Worm (Caenorhabditis elegans) whole organism, young adult: Measurements from ENCODE around the gene him-6.

Experiments used
- C17E4.6 ChIP-seq: fragments of 200-800 bp; sonication (Bioruptor generic); IDR thresholded peaks from 2 replicates; pipeline ENCODE4 v1.3.6; 2022; ENCODE audit warnings: missing genetic modification reagents, missing genetic modification characterization, missing compliant biosample characterization
- F22D6.2 ChIP-seq: sonication (generic microtip); optimal IDR thresholded peaks from 2 replicates; lab custom pipeline; 2016; ENCODE audit warnings: mild to moderate bottlenecking, missing genetic modification characterization, missing compliant biosample characterization
- F23B12.7 ChIP-seq: sonication (generic microtip); optimal IDR thresholded peaks from 2 replicates; lab custom pipeline; 2017; ENCODE audit warnings: missing genetic modification characterization, mild to moderate bottlenecking, missing compliant biosample characterization, antibody characterized with exemption, moderate library complexity; ENCODE audit not compliant: insufficient read depth
- F37B4.10 ChIP-seq: fragments of 200-800 bp; sonication (Bioruptor generic); IDR thresholded peaks from 2 replicates; pipeline ENCODE4 v1.3.6; 2022; ENCODE audit warnings: missing genetic modification characterization, missing compliant biosample characterization
- F39B2.1 ChIP-seq: fragments of 200-800 bp; sonication (Bioruptor generic); IDR thresholded peaks from 2 replicates; pipeline ENCODE4 v1.3.6; 2022; ENCODE audit warnings: missing genetic modification reagents, missing genetic modification characterization, missing compliant biosample characterization
- K11D2.4 ChIP-seq: fragments of 200-800 bp; sonication (Bioruptor generic); IDR thresholded peaks from 2 replicates; pipeline ENCODE4 v1.3.6; 2022; ENCODE audit warnings: missing genetic modification reagents, missing genetic modification characterization, missing compliant biosample characterization
- K12H6.12 ChIP-seq: fragments of 200-800 bp; sonication (Bioruptor generic); optimal IDR thresholded peaks from 2 replicates; lab custom pipeline; 2018; ENCODE audit warnings: mild to moderate bottlenecking, missing genetic modification characterization, missing compliant biosample characterization
- Y53G8AR.9 ChIP-seq: fragments of 200-800 bp; sonication (Bioruptor generic); conservative IDR thresholded peaks from 2 replicates; pipeline ENCODE4 v1.3.6; 2022; ENCODE audit warnings: missing genetic modification reagents, missing genetic modification characterization, missing compliant biosample characterization
- Y95B8A.8 ChIP-seq: fragments of 200-800 bp; sonication (Bioruptor generic); IDR thresholded peaks from 2 replicates; pipeline ENCODE4 v1.3.6; 2022; ENCODE audit warnings: missing genetic modification reagents, missing genetic modification characterization, missing compliant biosample characterization
- athp-1 ChIP-seq: sonication (generic microtip); optimal IDR thresholded peaks from 2 replicates; lab custom pipeline; 2017; ENCODE audit warnings: mild to moderate bottlenecking, missing genetic modification characterization, missing compliant biosample characterization
- bed-1 ChIP-seq: fragments of 200-800 bp; sonication (Bioruptor generic); IDR thresholded peaks from 2 replicates; pipeline ENCODE4 v1.3.6; 2022; ENCODE audit warnings: missing genetic modification reagents, missing genetic modification characterization, missing compliant biosample characterization
- ceh-100 ChIP-seq: fragments of 200-800 bp; sonication (Bioruptor generic); IDR thresholded peaks from 2 replicates; pipeline ENCODE4 v1.3.6; 2022; ENCODE audit warnings: missing genetic modification reagents, missing genetic modification characterization, missing compliant biosample characterization
- ceh-58 ChIP-seq: fragments of 200-800 bp; sonication (Bioruptor generic); IDR thresholded peaks from 2 replicates; pipeline ENCODE4 v1.3.6; 2022; ENCODE audit warnings: missing genetic modification characterization, missing compliant biosample characterization
- ceh-79 ChIP-seq: sonication (generic microtip); optimal IDR thresholded peaks from 2 replicates; lab custom pipeline; 2017; ENCODE audit warnings: mild to moderate bottlenecking, missing genetic modification characterization, missing compliant biosample characterization
- dox-1 ChIP-seq: fragments of 200-800 bp; sonication (Bioruptor generic); IDR thresholded peaks from 2 replicates; pipeline ENCODE4 v1.3.6; 2022; ENCODE audit warnings: missing genetic modification reagents, missing genetic modification characterization, missing compliant biosample characterization
- egl-18 ChIP-seq: fragments of 200-800 bp; sonication (Bioruptor generic); IDR thresholded peaks from 2 replicates; pipeline ENCODE4 v1.3.6; 2022; ENCODE audit warnings: missing genetic modification reagents, missing genetic modification characterization, missing compliant biosample characterization
- egl-44 ChIP-seq: fragments of 200-800 bp; sonication (Bioruptor generic); IDR thresholded peaks from 2 replicates; pipeline ENCODE4 v1.3.6; 2022; ENCODE audit warnings: missing genetic modification reagents, missing genetic modification characterization, missing compliant biosample characterization
- egrh-3 ChIP-seq: fragments of 200-800 bp; sonication (Bioruptor generic); IDR thresholded peaks from 2 replicates; pipeline ENCODE4 v1.3.6; 2022; ENCODE audit warnings: missing genetic modification reagents, missing genetic modification characterization, missing compliant biosample characterization
- ekl-4 ChIP-seq: fragments of 200-800 bp; sonication (Bioruptor generic); IDR thresholded peaks from 2 replicates; pipeline ENCODE4 v1.3.6; 2022; ENCODE audit warnings: missing genetic modification reagents, missing genetic modification characterization, missing compliant biosample characterization
- fkh-3 ChIP-seq: sonication (generic microtip); optimal IDR thresholded peaks from 2 replicates; lab custom pipeline; 2016; ENCODE audit warnings: mild to moderate bottlenecking, missing genetic modification characterization, missing compliant biosample characterization
- lin-26 ChIP-seq: fragments of 200-800 bp; sonication (Bioruptor generic); IDR thresholded peaks from 2 replicates; pipeline ENCODE4 v1.3.6; 2022; ENCODE audit warnings: missing genetic modification reagents, missing genetic modification characterization, missing compliant biosample characterization
- lsl-1 ChIP-seq: fragments of 200-800 bp; sonication (Bioruptor generic); optimal IDR thresholded peaks from 2 replicates; lab custom pipeline; 2018; ENCODE audit warnings: mild to moderate bottlenecking, missing genetic modification characterization, moderate library complexity, missing compliant biosample characterization
- lsy-27 ChIP-seq: sonication (generic microtip); optimal IDR thresholded peaks from 2 replicates; lab custom pipeline; 2017; ENCODE audit warnings: missing genetic modification characterization, mild to moderate bottlenecking, missing compliant biosample characterization, antibody characterized with exemption, missing genotype, borderline replicate concordance; ENCODE audit not compliant: insufficient read depth
- mcd-1 ChIP-seq: fragments of 200-800 bp; sonication (Bioruptor generic); IDR thresholded peaks from 2 replicates; pipeline ENCODE4 v1.3.6; 2022; ENCODE audit warnings: missing genetic modification reagents, missing genetic modification characterization, missing compliant biosample characterization
- mes-4 ChIP-seq: sonication (generic microtip); optimal IDR thresholded peaks from 2 replicates; lab custom pipeline; 2016; ENCODE audit warnings: missing genotype, missing genetic modification characterization, missing compliant biosample characterization
- nfya-1 ChIP-seq: sonication (generic microtip); optimal IDR thresholded peaks from 2 replicates; lab custom pipeline; 2017; ENCODE audit warnings: antibody characterized with exemption, missing compliant biosample characterization, missing genetic modification characterization, borderline replicate concordance; ENCODE audit not compliant: insufficient read depth
- nfyb-1 ChIP-seq: fragments of 200-800 bp; sonication (Bioruptor generic); IDR thresholded peaks from 2 replicates; pipeline ENCODE4 v1.3.6; 2022; ENCODE audit warnings: missing genetic modification reagents, missing genetic modification characterization, missing compliant biosample characterization
- nhr-27 ChIP-seq: fragments of 200-800 bp; sonication (Bioruptor generic); optimal IDR thresholded peaks from 2 replicates; lab custom pipeline; 2018; ENCODE audit warnings: mild to moderate bottlenecking, missing genetic modification characterization, moderate library complexity, missing compliant biosample characterization
- pbrm-1 ChIP-seq: fragments of 200-800 bp; sonication (Bioruptor generic); IDR thresholded peaks from 2 replicates; pipeline ENCODE4 v1.3.6; 2022; ENCODE audit warnings: missing genetic modification reagents, missing genetic modification characterization, missing compliant biosample characterization
- pha-4 ChIP-seq: fragments of 150-350 bp; sonication (generic microtip); optimal IDR thresholded peaks from 2 replicates; lab custom pipeline; 2014; ENCODE audit warnings: missing biosample characterization, missing genetic modification reagents, missing genetic modification characterization
- snpc-3.4 ChIP-seq: sonication (generic microtip); optimal IDR thresholded peaks from 2 replicates; lab custom pipeline; 2017; ENCODE audit warnings: missing genetic modification characterization, mild to moderate bottlenecking, missing compliant biosample characterization, antibody characterized with exemption, moderate library complexity, missing genotype, missing genetic modification reagents
- snpc-4 ChIP-seq, 5 experiments: fragments of 150-350 bp in 1 of 5; sonication (generic microtip) in 4 of 5; optimal IDR thresholded peaks; 2 replicates each; lab custom pipeline; 2014 to 2018; ENCODE audit warnings: missing genetic modification characterization in 5 of 5, missing biosample characterization in 3 of 5, antibody characterized with exemption in 2 of 5, mild to moderate bottlenecking in 2 of 5, missing compliant biosample characterization in 2 of 5, missing genotype in 2 of 5, moderate library complexity in 2 of 5, missing genetic modification reagents in 1 of 5
- sptf-2 ChIP-seq: fragments of 200-800 bp; sonication (Bioruptor generic); optimal IDR thresholded peaks from 2 replicates; lab custom pipeline; 2018; ENCODE audit warnings: mild to moderate bottlenecking, missing genetic modification characterization, missing compliant biosample characterization
- tbp1 ChIP-seq: fragments of 200-800 bp; sonication (Bioruptor generic); optimal IDR thresholded peaks from 2 replicates; lab custom pipeline; 2018; ENCODE audit warnings: mild to moderate bottlenecking, missing genetic modification characterization, missing compliant biosample characterization
- xnd-1 ChIP-seq: sonication (generic microtip); optimal IDR thresholded peaks from 2 replicates; lab custom pipeline; 2016; ENCODE audit warnings: missing genotype, missing genetic modification reagents, missing genetic modification characterization, missing compliant biosample characterization
- zfh-2 ChIP-seq: fragments of 200-800 bp; sonication (Bioruptor generic); conservative IDR thresholded peaks from 2 replicates; pipeline ENCODE4 v1.3.6; 2022; ENCODE audit warnings: missing genetic modification reagents, missing genetic modification characterization, missing compliant biosample characterization

him-6 gene

DNA sequence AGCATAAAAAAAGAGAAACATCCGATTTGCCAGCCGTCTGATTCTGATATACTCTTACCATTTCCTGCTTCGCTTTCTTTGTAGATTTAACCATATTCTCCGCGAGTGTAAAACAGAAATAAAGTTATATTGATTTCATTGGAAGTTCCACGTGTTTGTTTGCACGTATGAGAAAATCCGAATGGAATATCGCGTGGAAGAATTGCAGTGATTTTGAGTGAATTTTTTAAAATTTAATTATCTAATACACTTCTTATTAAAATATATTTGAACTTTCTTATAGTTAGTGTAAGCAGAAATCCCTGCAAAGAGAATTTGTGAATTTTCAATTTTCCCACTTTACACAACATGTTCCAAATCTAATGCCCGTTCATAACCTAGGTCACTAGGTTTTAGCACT lies 40.5 kb downstream of the him-6 start, which contains the start of gene F53B2.5:
TSS of gene F53B2.5 (minus strand) at position 101 of the 400 bp plus-strand sequence.
- no peak for TF ChIP-seq fkh-3 (tag; lab: Kevin White, UChicago)
- TF ChIP-seq egl-18 (GFP tag; lab: Robert Waterston, UW) = no peak
- no peak for TF ChIP-seq nfya-1 (tag; lab: Kevin White, UChicago)
- TF ChIP-seq ekl-4 = no peak
- no peak for TF ChIP-seq zfh-2 (GFP tag; lab: Robert Waterston, UW)
- no peak for TF ChIP-seq snpc-4 (GFP tag; optimal IDR thresholded peaks at IDR 0.05; lab: Kevin White, UChicago)
- no peak for TF ChIP-seq snpc-4 (tag; optimal IDR thresholded peaks at IDR 0.05; lab: Kevin White, UChicago)
- no peak for TF ChIP-seq lsy-27 (tag; lab: Kevin White, UChicago)
- TF ChIP-seq F22D6.2 (tag; lab: Kevin White, UChicago) = no peak
- TF ChIP-seq F39B2.1 = no peak
- TF ChIP-seq Y95B8A.8 (GFP tag; lab: Robert Waterston, UW) = no peak
- TF ChIP-seq mcd-1 (GFP tag; lab: Robert Waterston, UW) = no peak
- no peak for TF ChIP-seq tbp1 (GFP tag; lab: Kevin White, UChicago)
- TF ChIP-seq ceh-100 (GFP tag; lab: Robert Waterston, UW) = no peak
- no peak for TF ChIP-seq ceh-58 (GFP tag; lab: Robert Waterston, UW)
- TF ChIP-seq F37B4.10 (GFP tag; lab: Robert Waterston, UW) = no peak
- no peak for TF ChIP-seq pha-4 (tag; lab: Kevin White, UChicago)
- TF ChIP-seq sptf-2 (GFP tag; lab: Kevin White, UChicago) = no peak
- TF ChIP-seq K11D2.4 (GFP tag; lab: Robert Waterston, UW) = no peak
- no peak for TF ChIP-seq K12H6.12 (tag; lab: Kevin White, UChicago)
- TF ChIP-seq, all 124 proteins: peak for 0

- TF ChIP-seq lin-26 (GFP tag; lab: Robert Waterston, UW) (no peak), Y95B8A.8 (GFP tag; lab: Robert Waterston, UW) (no peak), pbrm-1 (GFP tag; lab: Robert Waterston, UW) (no peak), C17E4.6 (GFP tag; lab: Robert Waterston, UW) (no peak), F23B12.7 (tag; lab: Kevin White, UChicago) (no peak), athp-1 (tag; lab: Kevin White, UChicago) (no peak), lsl-1 (GFP tag; lab: Kevin White, UChicago) (no peak), nhr-27 (tag; lab: Kevin White, UChicago) (no peak), egl-44 (no peak), snpc-3.4 (tag; lab: Kevin White, UChicago) (no peak), bed-1 (GFP tag; lab: Robert Waterston, UW) (no peak), ceh-79 (tag; lab: Kevin White, UChicago) (no peak), xnd-1 (tag; lab: Kevin White, UChicago) (no peak), mes-4 (tag; lab: Kevin White, UChicago) (no peak), Y53G8AR.9 (GFP tag; lab: Robert Waterston, UW) (no peak), egrh-3 (no peak), pha-4 (tag; lab: Kevin White, UChicago) (no peak), dox-1 (no peak), nfyb-1 (GFP tag; lab: Robert Waterston, UW) (no peak)
Observed at ce11 chrIV:12531464-12531863, 40.9 kb downstream of the him-6 start.
